Worm (Caenorhabditis elegans): ENCODE results near the gene clc-3.

Gene clc-3

DNA sequence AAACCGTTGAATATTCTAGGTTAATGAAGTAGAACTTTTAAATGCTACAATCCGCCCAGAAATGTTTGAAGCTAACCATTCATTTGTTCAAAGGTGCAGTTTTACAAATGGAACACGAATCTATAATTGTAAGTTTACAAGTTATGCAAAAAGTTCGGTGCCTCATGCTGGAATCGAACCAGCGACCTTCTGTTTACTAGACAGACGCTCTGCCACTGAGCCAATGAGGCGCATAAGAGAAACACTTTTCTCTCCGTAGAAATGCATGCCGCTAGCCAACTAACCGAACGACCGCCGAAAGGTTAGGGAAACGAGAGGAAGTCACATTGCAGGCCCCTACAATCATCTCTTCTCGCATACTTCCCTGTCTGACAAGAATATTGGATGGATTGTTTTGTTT, 3.3 kb downstream of the clc-3 start (continued):
- TF ChIP-seq C06A6.2 (GFP tag; conservative IDR thresholded peaks at IDR 0.05), result 0 out of 2 replicates have a peak, but pooled peaks have one; percentile 33
- no peak for TF ChIP-seq F49E8.2 (tag; optimal IDR thresholded peaks at IDR 0.05; ENCODE audit: insufficient read depth)
- peak; percentile 48; the same call in 1 of the 2 replicates for TF ChIP-seq aptf-3 (GFP tag; IDR thresholded peaks at IDR 0.05)
- no peak for TF ChIP-seq ceh-91 (GFP tag; IDR thresholded peaks at IDR 0.05)
- TF ChIP-seq F39B2.1 (GFP tag; IDR thresholded peaks at IDR 0.05), result no peak
- peak; percentile 81; the same call in 1 of the 2 replicates for TF ChIP-seq ceh-40 (GFP tag; IDR thresholded peaks at IDR 0.05)
- no peak for TF ChIP-seq efl-1 (GFP tag; optimal IDR thresholded peaks at IDR 0.05)
- peak; percentile 63 for TF ChIP-seq lsy-27 (tag; optimal IDR thresholded peaks at IDR 0.05; ENCODE audit: borderline replicate concordance, insufficient read depth)
- TF ChIP-seq snpc-3.4 (tag; optimal IDR thresholded peaks at IDR 0.05), result peak; percentile 86
- peak; percentile 74 for TF ChIP-seq lin-40 (tag; optimal IDR thresholded peaks at IDR 0.05)
- TF ChIP-seq mcd-1 (GFP tag; IDR thresholded peaks at IDR 0.05), result peak; percentile 60; the same call in 1 of the 2 replicates
- TF ChIP-seq K12H6.12 (tag; optimal IDR thresholded peaks at IDR 0.05), result peak; percentile 52
- TF ChIP-seq F55B11.4 (tag; optimal IDR thresholded peaks at IDR 0.05; ENCODE audit: borderline replicate concordance, insufficient read depth), result no peak
- TF ChIP-seq ceh-27 (GFP tag; optimal IDR thresholded peaks at IDR 0.05), result peak; percentile 74
- no peak for TF ChIP-seq aptf-2 (GFP tag; conservative IDR thresholded peaks at IDR 0.05)
- peak; percentile 65 for TF ChIP-seq Y67H2A.10 (GFP tag; conservative IDR thresholded peaks at IDR 0.05)
- TF ChIP-seq bed-2 (GFP tag; IDR thresholded peaks at IDR 0.05), result no peak
- TF ChIP-seq die-1 (tag; optimal IDR thresholded peaks at IDR 0.05), result peak; percentile 90
- TF ChIP-seq atf-7 (tag; optimal IDR thresholded peaks at IDR 0.05), result peak; percentile 44
- TF ChIP-seq ztf-28 (GFP tag; IDR thresholded peaks at IDR 0.05), result peak; percentile 28; the same call in 1 of the 2 replicates
- peak; percentile 52 for TF ChIP-seq ztf-3 (GFP tag; optimal IDR thresholded peaks at IDR 0.05)
- TF ChIP-seq ZK185.1 (tag; optimal IDR thresholded peaks at IDR 0.05; ENCODE audit: poor library complexity, severe bottlenecking), result peak; percentile 83
- TF ChIP-seq let-526 (GFP tag; IDR thresholded peaks at IDR 0.05), result no peak
- peak; percentile 85 for TF ChIP-seq dox-1 (GFP tag; IDR thresholded peaks at IDR 0.05)
- TF ChIP-seq bed-1 (GFP tag; IDR thresholded peaks at IDR 0.05), result 0 out of 2 replicates have a peak, but pooled peaks have one; percentile 33
- peak; percentile 75 for TF ChIP-seq egl-44 (GFP tag; IDR thresholded peaks at IDR 0.05)
- TF ChIP-seq hlh-12 (tag; optimal IDR thresholded peaks at IDR 0.05), result peak; percentile 7
- peak; percentile 54 for TF ChIP-seq unc-130 (GFP tag; optimal IDR thresholded peaks at IDR 0.05)
- TF ChIP-seq rpc-1 (optimal IDR thresholded peaks at IDR 0.05), result peak; percentile 94
- TF ChIP-seq rpc-1 (tag; optimal IDR thresholded peaks at IDR 0.05), result peak; percentile 91
- TF ChIP-seq pha-4 (tag; optimal IDR thresholded peaks at IDR 0.05), result no peak
- TF ChIP-seq ztf-22 (GFP tag; optimal IDR thresholded peaks at IDR 0.05), result peak; percentile 38
- TF ChIP-seq hrde-1 (tag; optimal IDR thresholded peaks at IDR 0.05; ENCODE audit: borderline replicate concordance), result no peak
- TF ChIP-seq snpc-1.3 (tag; optimal IDR thresholded peaks at IDR 0.05; ENCODE audit: insufficient read depth), result peak; percentile 62
- TF ChIP-seq B0019.2 (GFP tag; conservative IDR thresholded peaks at IDR 0.05), result no peak
- TF ChIP-seq ceh-79 (tag; optimal IDR thresholded peaks at IDR 0.05), result peak; percentile 35
- TF ChIP-seq snpc-1.1 (tag; optimal IDR thresholded peaks at IDR 0.05; ENCODE audit: insufficient read depth), result peak; percentile 41
- TF ChIP-seq ceh-58 (GFP tag; IDR thresholded peaks at IDR 0.05), result no peak
- TF ChIP-seq F33H1.4 (GFP tag; IDR thresholded peaks at IDR 0.05), result no peak
- TF ChIP-seq madf-6 (GFP tag; IDR thresholded peaks at IDR 0.05), result peak; percentile 52; the same call in 1 of the 2 replicates
- no peak for TF ChIP-seq ccch-3 (GFP tag; optimal IDR thresholded peaks at IDR 0.05)
- peak; percentile 67 for TF ChIP-seq K11D2.4 (GFP tag; IDR thresholded peaks at IDR 0.05)
- TF ChIP-seq mes-4 (tag; optimal IDR thresholded peaks at IDR 0.05), result peak; percentile 59
- peak; percentile 57 for TF ChIP-seq ets-4 (GFP tag; optimal IDR thresholded peaks at IDR 0.05)
- no peak for TF ChIP-seq T26A5.8 (tag; optimal IDR thresholded peaks at IDR 0.05)
- no peak for TF ChIP-seq ama-1 (optimal IDR thresholded peaks at IDR 0.05)
- peak; percentile 75 to 90 for TF ChIP-seq ama-1 (GFP tag; optimal IDR thresholded peaks at IDR 0.05)
